Worm (Caenorhabditis elegans) whole organism, midembryonic: ENCODE data around the gene T21B4.3.

Source experiments
- T22C8.4 ChIP-seq: fragments of 200-800 bp; sonication (Bioruptor generic); IDR thresholded peaks from 2 replicates; pipeline ENCODE4 v1.3.6; 2022; ENCODE audit warnings: missing genetic modification characterization, missing compliant biosample characterization
- cog-1 ChIP-seq: sonication (generic microtip); optimal IDR thresholded peaks from 2 replicates; lab custom pipeline; 2016; ENCODE audit warnings: missing genetic modification characterization, missing compliant biosample characterization
- flt-1 ChIP-seq: fragments of 200-800 bp; sonication (Bioruptor generic); IDR thresholded peaks from 2 replicates; pipeline ENCODE4 v1.3.6; 2022; ENCODE audit warnings: missing genetic modification characterization, missing compliant biosample characterization
- med-1 ChIP-seq: sonication (generic microtip); optimal IDR thresholded peaks from 2 replicates; lab custom pipeline; 2017; ENCODE audit warnings: missing genetic modification characterization, mild to moderate bottlenecking, missing compliant biosample characterization, antibody characterized with exemption, missing genetic modification reagents; ENCODE audit not compliant: insufficient read depth
- ztf-23 ChIP-seq: fragments of 200-800 bp; sonication (Bioruptor generic); IDR thresholded peaks from 2 replicates; pipeline ENCODE4 v1.3.6; 2022; ENCODE audit warnings: missing genetic modification reagents, missing genetic modification characterization, missing compliant biosample characterization

DNA sequence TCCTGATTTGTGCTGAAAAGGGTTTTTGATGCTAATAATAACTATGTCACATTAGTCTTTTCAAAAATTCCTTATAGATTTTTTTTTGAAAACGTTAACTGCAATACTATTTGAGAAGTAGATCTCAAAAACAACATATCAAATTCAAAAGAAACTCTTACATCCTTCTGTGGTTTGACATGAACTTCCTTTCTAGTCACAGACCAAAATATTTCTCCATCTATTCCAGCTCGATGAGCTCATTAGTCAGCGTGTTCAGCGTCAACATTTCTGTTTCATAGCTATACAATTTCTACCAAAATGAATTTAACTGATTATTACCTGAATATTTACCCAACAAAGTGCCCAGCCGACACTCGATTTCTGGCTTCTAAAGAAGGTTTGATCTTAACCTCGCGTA lies 11.8 kb upstream of the T21B4.3 start, which contains the start of gene srh-67:
- TF ChIP-seq T22C8.4 (GFP tag; lab: Robert Waterston, UW): no peak
- TF ChIP-seq ztf-23 (GFP tag; lab: Robert Waterston, UW): no peak
- no peak for TF ChIP-seq flt-1 (GFP tag; lab: Robert Waterston, UW)
- no peak for TF ChIP-seq cog-1 (tag; lab: Kevin White, UChicago)
- no peak for TF ChIP-seq med-1 (GFP tag; lab: Kevin White, UChicago)
